Fruit fly (Drosophila melanogaster): ENCODE results near the gene Bin1.

Gene Bin1

dm6 chr3R:16207074-16207609, 17.8 kb upstream of the Bin1 start (continued):
- TF ChIP-seq Hmr (GFP tag; optimal IDR thresholded peaks at IDR 0.05): peak; percentile 24
- TF ChIP-seq CG17359 (tag; optimal IDR thresholded peaks at IDR 0.05): peak; percentile 9
- peak; percentile 25 for TF ChIP-seq CG1233 (GFP tag; optimal IDR thresholded peaks at IDR 0.05)
- TF ChIP-seq rib (GFP tag; IDR thresholded peaks at IDR 0.05): peak; percentile 75; the same call in 1 of the 2 replicates
- peak; percentile 3 for TF ChIP-seq D19B (GFP tag; optimal IDR thresholded peaks at IDR 0.05)
- TF ChIP-seq gro (GFP tag; optimal IDR thresholded peaks at IDR 0.05): peak; percentile 9
- no peak; the same call in 2 of the 3 replicates for TF ChIP-seq Opbp (GFP tag; IDR thresholded peaks at IDR 0.05; ENCODE audit: partially characterized antibody)
- peak; percentile 24 for TF ChIP-seq CG8924 (tag; optimal IDR thresholded peaks at IDR 0.05)
- TF ChIP-seq Pdp1 (GFP tag; optimal IDR thresholded peaks at IDR 0.05): peak in 1 of 2 experiments; percentile 27
- peak; percentile 43 for TF ChIP-seq CG7987 (GFP tag; optimal IDR thresholded peaks at IDR 0.05)
- peak; percentile 36 for TF ChIP-seq CG6813 (GFP tag; optimal IDR thresholded peaks at IDR 0.05)
- no peak for TF ChIP-seq Sry-β (GFP tag; optimal IDR thresholded peaks at IDR 0.05)
- no peak for TF ChIP-seq CG16813 (GFP tag; IDR thresholded peaks at IDR 0.05; ENCODE audit: partially characterized antibody)
- TF ChIP-seq Nf-YB (GFP tag; optimal IDR thresholded peaks at IDR 0.05): peak; percentile 30
- peak; percentile 44 for TF ChIP-seq ERR (GFP tag; optimal IDR thresholded peaks at IDR 0.05)
- peak; percentile 24 for TF ChIP-seq kah (GFP tag; optimal IDR thresholded peaks at IDR 0.05)
- peak; percentile 45 for TF ChIP-seq grau (tag; optimal IDR thresholded peaks at IDR 0.05)
- TF ChIP-seq wdn (GFP tag; IDR thresholded peaks at IDR 0.05): 0 out of 2 replicates have a peak, but pooled peaks have one; percentile 26
- TF ChIP-seq stc (GFP tag; IDR thresholded peaks at IDR 0.05): no peak; the same call in 1 of the 2 replicates
- no peak for TF ChIP-seq CG2129 (GFP tag; IDR thresholded peaks at IDR 0.05; ENCODE audit: partially characterized antibody)
- peak; percentile 87 for TF ChIP-seq crol (GFP tag; IDR thresholded peaks at IDR 0.05)
- TF ChIP-seq fd64A (GFP tag; optimal IDR thresholded peaks at IDR 0.05): peak; percentile 50
- 0 out of 2 replicates have a peak, but pooled peaks have one; percentile 29 for TF ChIP-seq CG14441 (GFP tag; IDR thresholded peaks at IDR 0.05)
- TF ChIP-seq NFAT (GFP tag; IDR thresholded peaks at IDR 0.05): 0 out of 2 replicates have a peak, but pooled peaks have one; percentile 30
- peak; percentile 71 for TF ChIP-seq sd (tag; optimal IDR thresholded peaks at IDR 0.05)
- TF ChIP-seq CG8478 (optimal IDR thresholded peaks at IDR 0.05): peak; percentile 34
- no peak for TF ChIP-seq lov (optimal IDR thresholded peaks at IDR 0.05)
- TF ChIP-seq lov (GFP tag; IDR thresholded peaks at IDR 0.05): 0 out of 3 replicates have a peak, but pooled peaks have one; percentile 67
- 0 out of 2 replicates have a peak, but pooled peaks have one; percentile 56 for TF ChIP-seq sna (GFP tag; IDR thresholded peaks at IDR 0.05; ENCODE audit: partially characterized antibody)
- no peak for TF ChIP-seq CG15696 (tag; optimal IDR thresholded peaks at IDR 0.05)
- TF ChIP-seq pfk (GFP tag; optimal IDR thresholded peaks at IDR 0.05): peak; percentile 37
- TF ChIP-seq sens (GFP tag): peak; percentile 81
- TF ChIP-seq Optix (GFP tag; IDR thresholded peaks at IDR 0.05): peak; percentile 22; the same call in 1 of the 3 replicates
- peak; percentile 5 for TF ChIP-seq pzg (GFP tag; optimal IDR thresholded peaks at IDR 0.05)
- peak; percentile 26 for TF ChIP-seq CG17829 (tag; optimal IDR thresholded peaks at IDR 0.05)
- TF ChIP-seq CG12659 (GFP tag; optimal IDR thresholded peaks at IDR 0.05): peak; percentile 13
- TF ChIP-seq bbx (GFP tag; IDR thresholded peaks at IDR 0.05; ENCODE audit: partially characterized antibody): peak; percentile 20; the same call in 1 of the 2 replicates
- TF ChIP-seq toy (GFP tag; IDR thresholded peaks at IDR 0.05): no peak
- TF ChIP-seq Dll (GFP tag; IDR thresholded peaks at IDR 0.05; ENCODE audit: partially characterized antibody): 0 out of 4 replicates have a peak, but pooled peaks have one; percentile 22
- no peak for TF ChIP-seq CG18262 (tag; optimal IDR thresholded peaks at IDR 0.05)
- TF ChIP-seq mirr (GFP tag; optimal IDR thresholded peaks at IDR 0.05): peak; percentile 80
- no peak for TF ChIP-seq bsh (GFP tag; optimal IDR thresholded peaks at IDR 0.05)
- peak; percentile 24 for TF ChIP-seq Nf-YC (tag; optimal IDR thresholded peaks at IDR 0.05)
- TF ChIP-seq lmd (GFP tag; IDR thresholded peaks at IDR 0.05): 0 out of 2 replicates have a peak, but pooled peaks have one; percentile 7
- no peak for TF ChIP-seq ro (GFP tag; IDR thresholded peaks at IDR 0.05)
- TF ChIP-seq cwo (GFP tag; optimal IDR thresholded peaks at IDR 0.05): peak; percentile 91
- no peak for TF ChIP-seq CG7372 (GFP tag; IDR thresholded peaks at IDR 0.05)
- no peak for TF ChIP-seq CG9817 (tag; optimal IDR thresholded peaks at IDR 0.05)
